Worm (Caenorhabditis elegans) whole organism, L1 larva: ENCODE measurements around the gene F46C5.9.

Experiments
- C16A3.4 ChIP-seq: fragments of 150-350 bp; optimal IDR thresholded peaks from 2 replicates; lab custom pipeline; 2014; ENCODE audit warnings: missing biosample characterization, missing genetic modification characterization
- aha-1 ChIP-seq: fragments of 150-350 bp; optimal IDR thresholded peaks from 2 replicates; lab custom pipeline; 2014; ENCODE audit warnings: missing biosample characterization, missing genetic modification characterization
- blmp-1 ChIP-seq: fragments of 150-350 bp; optimal IDR thresholded peaks from 2 replicates; lab custom pipeline; 2014; ENCODE audit warnings: missing biosample characterization, missing genetic modification characterization
- ceh-82 ChIP-seq, 3 experiments: fragments of 150-350 bp in 1 of 3; sonication (generic microtip) in 2 of 3; optimal IDR thresholded peaks; 2 replicates each; lab custom pipeline; 2014 to 2017; ENCODE audit warnings: missing biosample characterization in 3 of 3, missing genetic modification characterization in 3 of 3
- ceh-90 ChIP-seq: sonication (generic microtip); optimal IDR thresholded peaks from 2 replicates; lab custom pipeline; 2016; ENCODE audit warnings: missing genetic modification characterization, missing compliant biosample characterization
- efl-3 ChIP-seq: fragments of 200-800 bp; sonication (Bioruptor generic); optimal IDR thresholded peaks from 2 replicates; lab custom pipeline; 2018; ENCODE audit warnings: mild to moderate bottlenecking, missing genetic modification characterization, missing compliant biosample characterization
- elt-2 ChIP-seq: sonication (generic microtip); optimal IDR thresholded peaks from 2 replicates; lab custom pipeline; 2016; ENCODE audit warnings: missing genetic modification characterization, mild to moderate bottlenecking, inconsistent platforms, missing compliant biosample characterization, missing genetic modification reagents
- elt-3 ChIP-seq, 6 experiments: fragments of 150-350 bp in 1 of 6; sonication (generic microtip); optimal IDR thresholded peaks; 2 replicates each; lab custom pipeline; 2017 to 2018; ENCODE audit warnings: missing biosample characterization in 6 of 6, missing genetic modification characterization in 6 of 6, inconsistent platforms in 1 of 6
- ets-5 ChIP-seq: fragments of 200-800 bp; sonication (Bioruptor generic); IDR thresholded peaks from 2 replicates; pipeline ENCODE4 v1.3.6; 2022; ENCODE audit warnings: missing genetic modification characterization, missing compliant biosample characterization
- hlh-17 ChIP-seq: fragments of 200-800 bp; sonication (Bioruptor generic); optimal IDR thresholded peaks from 2 replicates; lab custom pipeline; 2018; ENCODE audit warnings: missing genetic modification characterization, mild to moderate bottlenecking, missing compliant biosample characterization, moderate library complexity, borderline replicate concordance
- hlh-4 ChIP-seq: sonication (generic microtip); optimal IDR thresholded peaks from 2 replicates; lab custom pipeline; 2016; ENCODE audit warnings: mild to moderate bottlenecking, missing genetic modification characterization, missing compliant biosample characterization
- hpl-2 ChIP-seq: fragments of 150-350 bp; optimal IDR thresholded peaks from 2 replicates; lab custom pipeline; 2014; ENCODE audit warnings: missing biosample characterization, missing genetic modification reagents, missing genetic modification characterization
- irx-1 ChIP-seq: sonication (generic microtip); optimal IDR thresholded peaks from 2 replicates; lab custom pipeline; 2016; ENCODE audit warnings: missing genetic modification characterization, missing compliant biosample characterization
- isw-1 ChIP-seq: fragments of 200-800 bp; sonication (Bioruptor generic); IDR thresholded peaks from 2 replicates; pipeline ENCODE4 v1.3.6; 2022; ENCODE audit warnings: missing genetic modification characterization, missing compliant biosample characterization
- lin-14 ChIP-seq: fragments of 200-800 bp; sonication (Bioruptor generic); optimal IDR thresholded peaks from 2 replicates; lab custom pipeline; 2018; ENCODE audit warnings: mild to moderate bottlenecking, missing genetic modification characterization, moderate library complexity, missing compliant biosample characterization
- lin-39 ChIP-seq: fragments of 150-350 bp; optimal IDR thresholded peaks from 2 replicates; lab custom pipeline; 2014; ENCODE audit warnings: missing biosample characterization, missing genetic modification reagents, missing genetic modification characterization
- lsy-2 ChIP-seq, 2 experiments: fragments of 150-350 bp; optimal IDR thresholded peaks; 2 replicates each; lab custom pipeline; 2014; ENCODE audit warnings: missing biosample characterization in 2 of 2, missing genetic modification characterization in 2 of 2
- mab-9 ChIP-seq: fragments of 200-800 bp; sonication (Bioruptor generic); IDR thresholded peaks from 2 replicates; pipeline ENCODE4 v1.3.6; 2022; ENCODE audit warnings: missing genetic modification reagents, missing genetic modification characterization, missing compliant biosample characterization
- mdl-1 ChIP-seq, 2 experiments: fragments of 150-350 bp; optimal IDR thresholded peaks; 2 replicates each; lab custom pipeline; 2014 to 2017; ENCODE audit warnings: missing biosample characterization in 2 of 2, missing genetic modification characterization in 2 of 2, inconsistent platforms in 1 of 2
- mef-2 ChIP-seq: fragments of 150-350 bp; optimal IDR thresholded peaks from 2 replicates; lab custom pipeline; 2014; ENCODE audit warnings: missing biosample characterization, missing genetic modification characterization
- nhr-11 ChIP-seq: fragments of 150-350 bp; optimal IDR thresholded peaks from 2 replicates; lab custom pipeline; 2014; ENCODE audit warnings: missing biosample characterization, missing genetic modification characterization
- nhr-19 ChIP-seq: fragments of 200-800 bp; sonication (Bioruptor generic); conservative IDR thresholded peaks from 2 replicates; pipeline ENCODE4 v1.3.6; 2022; ENCODE audit warnings: missing genetic modification characterization, missing compliant biosample characterization
- nhr-20 ChIP-seq: sonication (generic microtip); optimal IDR thresholded peaks from 2 replicates; lab custom pipeline; 2016; ENCODE audit warnings: mild to moderate bottlenecking, missing genetic modification characterization, missing compliant biosample characterization
- nhr-77 ChIP-seq: fragments of 150-350 bp; optimal IDR thresholded peaks from 2 replicates; lab custom pipeline; 2014; ENCODE audit warnings: missing biosample characterization, missing genetic modification characterization
- nhr-85 ChIP-seq: sonication (generic microtip); peaks from one replicate; lab custom pipeline; 2016; ENCODE audit warnings: missing genetic modification characterization, inconsistent platforms, missing compliant biosample characterization
- pax-3 ChIP-seq: fragments of 200-800 bp; sonication (Bioruptor generic); optimal IDR thresholded peaks from 2 replicates; lab custom pipeline; 2018; ENCODE audit warnings: mild to moderate bottlenecking, missing genetic modification characterization, moderate library complexity, missing compliant biosample characterization
- skn-1 ChIP-seq: fragments of 150-350 bp; optimal IDR thresholded peaks from 2 replicates; lab custom pipeline; 2014; ENCODE audit warnings: missing biosample characterization, missing genetic modification characterization
- snu-23 ChIP-seq: sonication (generic microtip); optimal IDR thresholded peaks from 2 replicates; lab custom pipeline; 2016; ENCODE audit warnings: missing genetic modification characterization, missing compliant biosample characterization
- sox-4 ChIP-seq: sonication (generic microtip); optimal IDR thresholded peaks from 2 replicates; lab custom pipeline; 2016; ENCODE audit warnings: missing genetic modification characterization, missing compliant biosample characterization
- sptf-1 ChIP-seq: fragments of 150-350 bp; optimal IDR thresholded peaks from 2 replicates; lab custom pipeline; 2014; ENCODE audit warnings: missing biosample characterization, missing genetic modification characterization
- sup-37 ChIP-seq: fragments of 200-800 bp; sonication (Bioruptor generic); optimal IDR thresholded peaks from 2 replicates; lab custom pipeline; 2018; ENCODE audit warnings: mild to moderate bottlenecking, missing genetic modification characterization, missing compliant biosample characterization
- swsn-7 ChIP-seq: sonication (generic microtip); optimal IDR thresholded peaks from 2 replicates; lab custom pipeline; 2016; ENCODE audit warnings: missing genetic modification characterization, missing compliant biosample characterization
- tbx-2 ChIP-seq: sonication (generic microtip); optimal IDR thresholded peaks from 2 replicates; lab custom pipeline; 2016; ENCODE audit warnings: missing genetic modification characterization, missing compliant biosample characterization
- tlp-1 ChIP-seq: fragments of 150-350 bp; optimal IDR thresholded peaks from 2 replicates; lab custom pipeline; 2014; ENCODE audit warnings: missing biosample characterization, missing genetic modification characterization
- unc-62 ChIP-seq: fragments of 150-350 bp; optimal IDR thresholded peaks from 2 replicates; lab custom pipeline; 2014; ENCODE audit warnings: missing biosample characterization, missing genetic modification reagents, missing genetic modification characterization
- xbp-1 ChIP-seq: sonication (generic microtip); optimal IDR thresholded peaks from 2 replicates; lab custom pipeline; 2016; ENCODE audit warnings: missing genetic modification characterization, missing compliant biosample characterization
- zip-4 ChIP-seq: fragments of 200-800 bp; sonication (Bioruptor generic); optimal IDR thresholded peaks from 2 replicates; lab custom pipeline; 2018; ENCODE audit warnings: mild to moderate bottlenecking, missing genetic modification characterization, moderate library complexity, missing compliant biosample characterization
- ztf-11 ChIP-seq, 2 experiments: sonication (generic microtip); optimal IDR thresholded peaks; 2 replicates each; lab custom pipeline; 2016 to 2017; ENCODE audit warnings: missing genetic modification characterization in 2 of 2, missing biosample characterization in 1 of 2, missing compliant biosample characterization in 1 of 2

The F46C5.9 gene

ce11 chrII:8810679-8811413 lies at the start of gene F46C5.9, which contains the start of gene rer-1 (continued):
- TF ChIP-seq ceh-90 (tag; lab: Kevin White, UChicago), result no peak
- TF ChIP-seq tlp-1 (tag; lab: Kevin White, UChicago), result no peak
- TF ChIP-seq elt-3 (tag; optimal IDR thresholded peaks at IDR 0.05; lab: Kevin White, UChicago), result no peak
- TF ChIP-seq xbp-1, result peak; percentile 93
- TF ChIP-seq irx-1, result no peak
- peak; percentile 19 for TF ChIP-seq blmp-1
- no peak for TF ChIP-seq skn-1 (tag; lab: Kevin White, UChicago)
- TF ChIP-seq mab-9 (GFP tag; lab: Robert Waterston, UW), result no peak
- TF ChIP-seq lin-39 (tag; lab: Kevin White, UChicago), result no peak
- TF ChIP-seq lsy-2 (tag; optimal IDR thresholded peaks at IDR 0.05; lab: Kevin White, UChicago), result peak in 1 of 2 experiments; percentile 63
- no peak for TF ChIP-seq swsn-7
- no peak for TF ChIP-seq nhr-77 (tag; lab: Kevin White, UChicago)
- no peak for TF ChIP-seq nhr-85 (tag; lab: Kevin White, UChicago)
- TF ChIP-seq lin-14 (GFP tag; lab: Kevin White, UChicago), result no peak
- TF ChIP-seq isw-1, result no peak
- TF ChIP-seq mef-2 (tag; lab: Kevin White, UChicago), result no peak
- no peak for TF ChIP-seq ztf-11 (tag; optimal IDR thresholded peaks at IDR 0.05; lab: Kevin White, UChicago)
- TF ChIP-seq, all 84 proteins: peak for 11

ce11 chrII:8859596-8859995 lies 49.1 kb upstream of the F46C5.9 start, which contains the start of gene snb-6:
Gene snb-6 (minus strand): TSS chrII:8859696.
- TF ChIP-seq unc-62 (GFP tag; lab: Kevin White, UChicago) (no peak), hpl-2 (GFP tag; lab: Kevin White, UChicago) (no peak), mdl-1 (tag; optimal IDR thresholded peaks at IDR 0.05; lab: Kevin White, UChicago) (no peak), snu-23 (GFP tag; lab: Kevin White, UChicago) (no peak), zip-4 (GFP tag; lab: Kevin White, UChicago) (no peak), C16A3.4 (tag; lab: Kevin White, UChicago) (no peak), tbx-2 (tag; lab: Kevin White, UChicago) (no peak), nhr-85 (tag; lab: Kevin White, UChicago) (no peak), nhr-19 (GFP tag; lab: Robert Waterston, UW) (no peak), elt-2 (tag; lab: Kevin White, UChicago) (no peak), hlh-4 (tag; lab: Kevin White, UChicago) (no peak), efl-3 (GFP tag; lab: Kevin White, UChicago) (no peak)

- TF ChIP-seq nhr-11 (tag; lab: Kevin White, UChicago) (no peak), sptf-1 (tag; lab: Kevin White, UChicago) (no peak), pax-3 (tag; lab: Kevin White, UChicago) (no peak), ceh-82 (tag; optimal IDR thresholded peaks at IDR 0.05; lab: Kevin White, UChicago) (no peak), swsn-7 (no peak), nhr-20 (tag; lab: Kevin White, UChicago) (no peak), sup-37 (GFP tag; lab: Kevin White, UChicago) (no peak), xbp-1 (no peak), aha-1 (tag; lab: Kevin White, UChicago) (no peak), ztf-11 (tag; optimal IDR thresholded peaks at IDR 0.05; lab: Kevin White, UChicago) (no peak), sox-4 (tag; lab: Kevin White, UChicago) (no peak), hlh-17 (no peak), ets-5 (GFP tag; lab: Robert Waterston, UW) (no peak)
These were observed 46.5 kb upstream of the F46C5.9 start for ce11 chrII:8857074-8857473.
